Fruit fly (Drosophila melanogaster) whole organism, prepupa: ENCODE data around the gene mael.

Source experiments
- Blimp-1 ChIP-seq: fragments of 200-800 bp; sonication (Bioruptor generic); optimal IDR thresholded peaks from 3 replicates; lab custom pipeline; 2017; ENCODE audit warnings: missing biosample characterization, missing genetic modification characterization, mild to moderate bottlenecking, moderate library complexity, missing genetic modification reagents
- CG10631 ChIP-seq: fragments of 200-800 bp; sonication (Bioruptor generic); optimal IDR thresholded peaks from 2 replicates; lab custom pipeline; 2016; ENCODE audit warnings: missing biosample characterization, missing genetic modification characterization
- CG11762 ChIP-seq: fragments of 200-800 bp; sonication (Bioruptor generic); optimal IDR thresholded peaks from 3 replicates; lab custom pipeline; 2016; ENCODE audit warnings: missing biosample characterization, missing genetic modification characterization; ENCODE audit not compliant: insufficient read depth
- CG11902 ChIP-seq: fragments of 200-800 bp; sonication (Bioruptor generic); optimal IDR thresholded peaks from 3 replicates; lab custom pipeline; 2016; ENCODE audit warnings: missing biosample characterization, missing genetic modification characterization
- CG15336 ChIP-seq: fragments of 200-800 bp; sonication (Bioruptor generic); IDR thresholded peaks from 2 replicates; pipeline ENCODE4 v1.3.6; 2022; ENCODE audit warnings: missing biosample characterization, missing genetic modification characterization
- CG1621 ChIP-seq: fragments of 200-800 bp; sonication (Bioruptor generic); optimal IDR thresholded peaks from 3 replicates; lab custom pipeline; 2018; ENCODE audit warnings: missing biosample characterization, mild to moderate bottlenecking, missing genetic modification characterization
- CG16779 ChIP-seq: fragments of 200-800 bp; sonication (Bioruptor generic); optimal IDR thresholded peaks from 3 replicates; lab custom pipeline; 2017; ENCODE audit warnings: missing biosample characterization, mild to moderate bottlenecking, missing genetic modification characterization
- CG32006 ChIP-seq: fragments of 200-800 bp; sonication (Bioruptor generic); optimal IDR thresholded peaks from 3 replicates; lab custom pipeline; 2017; ENCODE audit warnings: missing biosample characterization, mild to moderate bottlenecking, missing genetic modification characterization
- CG34406 ChIP-seq: fragments of 200-800 bp; sonication (Bioruptor generic); optimal IDR thresholded peaks from 3 replicates; lab custom pipeline; 2016; ENCODE audit warnings: missing biosample characterization, missing genetic modification characterization
- CG3919 ChIP-seq: fragments of 200-800 bp; sonication (Bioruptor generic); optimal IDR thresholded peaks from 3 replicates; lab custom pipeline; 2016; ENCODE audit warnings: missing biosample characterization, missing genetic modification characterization
- CG4318 ChIP-seq: fragments of 200-800 bp; sonication (Bioruptor generic); optimal IDR thresholded peaks from 3 replicates; lab custom pipeline; 2017; ENCODE audit warnings: missing biosample characterization, mild to moderate bottlenecking, missing genetic modification characterization
- CG6163 ChIP-seq: fragments of 200-800 bp; sonication (Bioruptor generic); IDR thresholded peaks from 3 replicates; pipeline ENCODE4 v1.3.6; 2022; ENCODE audit warnings: missing biosample characterization, missing genetic modification characterization
- CG6276 ChIP-seq: fragments of 200-800 bp; sonication (Bioruptor generic); optimal IDR thresholded peaks from 2 replicates; lab custom pipeline; 2017; ENCODE audit warnings: missing biosample characterization, mild to moderate bottlenecking, missing genetic modification characterization
- CG6792 ChIP-seq: fragments of 200-800 bp; sonication (Bioruptor generic); optimal IDR thresholded peaks from 3 replicates; lab custom pipeline; 2016; ENCODE audit warnings: missing biosample characterization, missing genetic modification characterization
- CG6808 ChIP-seq: fragments of 200-800 bp; sonication (Bioruptor generic); optimal IDR thresholded peaks from 3 replicates; lab custom pipeline; 2017; ENCODE audit warnings: missing biosample characterization, missing genetic modification characterization, mild to moderate bottlenecking, moderate library complexity, missing genetic modification reagents
- CG6854 ChIP-seq: fragments of 200-800 bp; sonication (Bioruptor generic); optimal IDR thresholded peaks from 2 replicates; lab custom pipeline; 2017; ENCODE audit warnings: missing biosample characterization, mild to moderate bottlenecking, missing genetic modification characterization
- CG8319 ChIP-seq: fragments of 200-800 bp; sonication (Bioruptor generic); optimal IDR thresholded peaks from 3 replicates; lab custom pipeline; 2016; ENCODE audit warnings: missing biosample characterization, missing genetic modification characterization
- Eip93F ChIP-seq: fragments of 200-800 bp; sonication (Bioruptor generic); optimal IDR thresholded peaks from 2 replicates; lab custom pipeline; 2016; ENCODE audit warnings: missing biosample characterization, mild to moderate bottlenecking, missing genetic modification characterization
- Ets21C ChIP-seq: fragments of 200-800 bp; sonication (Bioruptor generic); optimal IDR thresholded peaks from 3 replicates; lab custom pipeline; 2016; ENCODE audit warnings: missing biosample characterization, missing genetic modification characterization
- Ets96B ChIP-seq: fragments of 200-800 bp; optimal IDR thresholded peaks from 2 replicates; lab custom pipeline; 2019; ENCODE audit warnings: missing biosample characterization, mild to moderate bottlenecking, missing genetic modification characterization, moderate library complexity
- Hr39 ChIP-seq: fragments of 200-800 bp; sonication (Bioruptor generic); optimal IDR thresholded peaks from 2 replicates; lab custom pipeline; 2016; ENCODE audit warnings: missing biosample characterization, missing genetic modification characterization
- Hr4 ChIP-seq: fragments of 200-800 bp; sonication (Bioruptor generic); optimal IDR thresholded peaks from 3 replicates; lab custom pipeline; 2016; ENCODE audit warnings: missing biosample characterization, missing genetic modification characterization
- OdsH ChIP-seq: fragments of 200-800 bp; sonication (Bioruptor generic); optimal IDR thresholded peaks from 3 replicates; lab custom pipeline; 2016; ENCODE audit warnings: missing biosample characterization, missing genetic modification characterization
- Smox ChIP-seq: fragments of 200-800 bp; sonication (Bioruptor generic); optimal IDR thresholded peaks from 3 replicates; lab custom pipeline; 2016; ENCODE audit warnings: missing biosample characterization, missing genetic modification characterization
- Sox102F ChIP-seq: fragments of 200-800 bp; sonication (Bioruptor generic); optimal IDR thresholded peaks from 2 replicates; lab custom pipeline; 2016; ENCODE audit warnings: missing biosample characterization, mild to moderate bottlenecking, missing genetic modification characterization
- Sox14 ChIP-seq: fragments of 200-800 bp; sonication (Bioruptor generic); optimal IDR thresholded peaks from 3 replicates; lab custom pipeline; 2016; ENCODE audit warnings: missing biosample characterization, missing genetic modification characterization
- Sox15 ChIP-seq: fragments of 200-800 bp; sonication (Bioruptor generic); optimal IDR thresholded peaks from 3 replicates; lab custom pipeline; 2016; ENCODE audit warnings: missing biosample characterization, missing genetic modification characterization
- dac ChIP-seq: fragments of 200-800 bp; sonication (Bioruptor generic); optimal IDR thresholded peaks from 2 replicates; lab custom pipeline; 2017; ENCODE audit warnings: missing biosample characterization, mild to moderate bottlenecking, missing genetic modification characterization
- dsx ChIP-seq: fragments of 200-800 bp; optimal IDR thresholded peaks from 3 replicates; lab custom pipeline; 2019; ENCODE audit warnings: missing biosample characterization, mild to moderate bottlenecking, missing genetic modification characterization, moderate library complexity; ENCODE audit not compliant: poor library complexity, severe bottlenecking
- eg ChIP-seq: fragments of 200-800 bp; sonication (Bioruptor generic); IDR thresholded peaks from 3 replicates; pipeline ENCODE4 v1.3.6; 2022; ENCODE audit warnings: missing biosample characterization, missing genetic modification characterization
- esn ChIP-seq: fragments of 200-800 bp; sonication (Bioruptor generic); optimal IDR thresholded peaks from 2 replicates; lab custom pipeline; 2016; ENCODE audit warnings: missing biosample characterization, mild to moderate bottlenecking, missing genetic modification characterization, moderate library complexity
- fd59A ChIP-seq: fragments of 200-800 bp; sonication (Bioruptor generic); optimal IDR thresholded peaks from 2 replicates; lab custom pipeline; 2017; ENCODE audit warnings: missing biosample characterization, mild to moderate bottlenecking, missing genetic modification characterization, missing genetic modification reagents
- fd85E ChIP-seq: fragments of 200-800 bp; sonication (Bioruptor generic); optimal IDR thresholded peaks from 3 replicates; lab custom pipeline; 2016; ENCODE audit warnings: missing biosample characterization, missing genetic modification characterization
- fkh ChIP-seq: fragments of 200-800 bp; sonication (Bioruptor generic); optimal IDR thresholded peaks from 3 replicates; lab custom pipeline; 2017; ENCODE audit warnings: missing biosample characterization, mild to moderate bottlenecking, missing genetic modification characterization, moderate library complexity
- lz ChIP-seq: fragments of 200-800 bp; sonication (Bioruptor generic); optimal IDR thresholded peaks from 3 replicates; lab custom pipeline; 2016; ENCODE audit warnings: missing biosample characterization, missing genetic modification characterization
- net ChIP-seq: fragments of 200-800 bp; sonication (Bioruptor generic); optimal IDR thresholded peaks from 3 replicates; lab custom pipeline; 2016; ENCODE audit warnings: missing biosample characterization, missing genetic modification characterization
- pdm3 ChIP-seq: fragments of 200-800 bp; sonication (Bioruptor generic); optimal IDR thresholded peaks from 3 replicates; lab custom pipeline; 2016; ENCODE audit warnings: missing biosample characterization, missing genetic modification characterization
- salr ChIP-seq, 2 experiments: fragments of 200-800 bp; sonication (Bioruptor generic); optimal IDR thresholded peaks; 3 replicates each; lab custom pipeline; 2016 to 2018; ENCODE audit warnings: missing biosample characterization in 2 of 2, missing genetic modification characterization in 2 of 2, mild to moderate bottlenecking in 1 of 2
- svp ChIP-seq: fragments of 200-800 bp; sonication (Bioruptor generic); peaks from one replicate; lab custom pipeline; 2016; ENCODE audit warnings: missing biosample characterization, missing genetic modification characterization
- topi ChIP-seq: fragments of 200-800 bp; sonication (Bioruptor generic); optimal IDR thresholded peaks from 3 replicates; lab custom pipeline; 2016; ENCODE audit warnings: missing biosample characterization, missing genetic modification characterization
- vri ChIP-seq: fragments of 200-800 bp; sonication (Bioruptor generic); optimal IDR thresholded peaks from 3 replicates; lab custom pipeline; 2016; ENCODE audit warnings: missing biosample characterization, mild to moderate bottlenecking, missing genetic modification characterization

Gene mael

DNA sequence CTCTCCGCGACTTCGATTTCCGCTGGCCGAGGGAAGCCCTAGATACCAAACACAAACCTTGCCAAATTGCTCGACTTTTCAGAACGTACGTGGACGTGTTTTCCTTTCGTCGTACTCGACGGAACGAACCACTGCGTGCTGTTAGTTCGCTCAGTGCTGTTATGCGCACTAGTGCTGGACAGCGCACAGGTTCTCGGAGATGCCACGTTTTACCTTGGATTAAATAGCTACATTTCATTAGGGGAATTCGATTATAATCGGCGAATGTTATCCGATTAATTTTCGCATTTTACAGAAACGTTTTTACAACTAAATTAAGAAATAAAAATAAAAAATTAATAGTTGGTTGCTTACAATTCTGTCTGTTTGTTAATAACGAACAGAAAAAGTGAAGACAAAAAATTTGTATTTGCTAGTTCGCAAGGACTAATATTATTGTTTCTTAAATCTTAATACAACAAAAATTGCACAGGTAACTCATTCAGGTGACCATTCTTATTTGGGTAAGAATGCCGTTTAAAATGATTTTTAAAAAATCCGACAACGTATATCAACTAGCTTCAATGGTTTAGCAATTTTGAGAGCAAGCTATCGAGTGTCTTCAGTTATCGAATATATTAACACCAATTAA, 3.8 kb upstream of the mael start, which contains the start of the genes ArfGAP3 and CG32452 (continued):
- TF ChIP-seq dsx (GFP tag; lab: Kevin White, UChicago) = peak; percentile 45
- peak; percentile 79 for TF ChIP-seq esn (GFP tag; lab: Kevin White, UChicago)
- TF ChIP-seq CG11762 (GFP tag; lab: Kevin White, UChicago) = peak; percentile 24
- no peak for TF ChIP-seq CG6854 (GFP tag; lab: Kevin White, UChicago)
- TF ChIP-seq Blimp-1 (GFP tag; lab: Kevin White, UChicago) = no peak
- peak; percentile 80 for TF ChIP-seq pdm3 (GFP tag; lab: Kevin White, UChicago)
- peak; percentile 72 for TF ChIP-seq CG3919 (GFP tag; lab: Kevin White, UChicago)
- TF ChIP-seq CG15336 (GFP tag; lab: Robert Waterston, UW) = no peak
- TF ChIP-seq OdsH (GFP tag; lab: Kevin White, UChicago) = peak; percentile 77
- peak; percentile 55 for TF ChIP-seq CG11902 (GFP tag; lab: Kevin White, UChicago)
- TF ChIP-seq CG16779 = no peak
- peak; percentile 52 for TF ChIP-seq Ets96B (tag; lab: Kevin White, UChicago)
- peak; percentile 6 for TF ChIP-seq fd59A (GFP tag; lab: Kevin White, UChicago)
- peak; percentile 51 for TF ChIP-seq CG4318 (GFP tag; lab: Kevin White, UChicago)
- TF ChIP-seq Sox14 (GFP tag; lab: Kevin White, UChicago) = peak; percentile 54
- TF ChIP-seq fkh (GFP tag; lab: Kevin White, UChicago) = no peak
- TF ChIP-seq fd85E (GFP tag; lab: Kevin White, UChicago) = no peak
- TF ChIP-seq dac = no peak
- peak; percentile 81 for TF ChIP-seq lz (GFP tag; lab: Kevin White, UChicago)
- TF ChIP-seq CG1621 = peak; percentile 50
- TF ChIP-seq CG6163 = peak; percentile 78
- peak; percentile 48 for TF ChIP-seq CG34406 (GFP tag; lab: Kevin White, UChicago)
- TF ChIP-seq CG8319 (GFP tag; lab: Kevin White, UChicago) = peak; percentile 45
- no peak for TF ChIP-seq CG6808 (GFP tag; lab: Kevin White, UChicago)
- peak in 1 of 2 experiments; percentile 70 for TF ChIP-seq salr (GFP tag; optimal IDR thresholded peaks at IDR 0.05; lab: Kevin White, UChicago)
- peak; percentile 67 for TF ChIP-seq topi
- no peak for TF ChIP-seq CG6276 (GFP tag; lab: Kevin White, UChicago)
- TF ChIP-seq CG6792 (GFP tag; lab: Kevin White, UChicago) = peak; percentile 34
- TF ChIP-seq Smox (GFP tag; lab: Kevin White, UChicago) = no peak
- TF ChIP-seq Ets21C (GFP tag; lab: Kevin White, UChicago) = peak; percentile 54
- peak; percentile 76 for TF ChIP-seq Hr4 (GFP tag; lab: Kevin White, UChicago)
- peak; percentile 71 for TF ChIP-seq Hr39 (GFP tag; lab: Kevin White, UChicago)
- TF ChIP-seq CG32006 (GFP tag; lab: Kevin White, UChicago) = peak; percentile 71
- no peak for TF ChIP-seq svp (GFP tag; lab: Kevin White, UChicago)
- peak; percentile 19 for TF ChIP-seq Eip93F (GFP tag; lab: Kevin White, UChicago)
- peak; percentile 55 for TF ChIP-seq Sox15 (GFP tag; lab: Kevin White, UChicago)
- no peak for TF ChIP-seq vri

DNA sequence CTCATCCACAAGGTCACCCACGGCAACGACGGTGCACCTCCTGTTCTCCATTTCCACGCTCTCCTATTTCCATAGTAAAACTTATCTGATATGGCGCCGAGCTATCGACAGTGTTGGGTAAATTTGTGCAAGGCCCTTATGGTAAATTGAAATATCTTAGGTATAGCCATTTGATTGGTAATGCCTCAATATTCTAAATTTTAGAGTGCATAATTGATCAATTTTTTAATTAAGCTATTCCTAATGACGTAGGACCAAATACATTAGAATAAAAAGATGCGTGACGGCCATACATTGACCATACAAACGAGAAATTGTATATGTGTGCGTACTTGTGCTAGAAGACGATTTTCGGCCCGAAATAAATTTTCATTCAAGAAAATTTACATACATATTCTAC, 988 bp downstream of the mael start, which contains the start of gene CG14451:
TSS of gene CG14451 (minus strand) at position 101 of the 400 bp plus-strand sequence.
- TF ChIP-seq eg (GFP tag; lab: Robert Waterston, UW) = no peak
- TF ChIP-seq esn (GFP tag; lab: Kevin White, UChicago) = no peak
- TF ChIP-seq Sox102F (GFP tag; lab: Kevin White, UChicago) = no peak
- no peak for TF ChIP-seq Eip93F (GFP tag; lab: Kevin White, UChicago)
- TF ChIP-seq Hr4 (GFP tag; lab: Kevin White, UChicago) = no peak
- TF ChIP-seq CG10631 (GFP tag; lab: Kevin White, UChicago) = no peak
- no peak for TF ChIP-seq CG4318 (GFP tag; lab: Kevin White, UChicago)
- no peak for TF ChIP-seq net (GFP tag; lab: Kevin White, UChicago)
- TF ChIP-seq CG15336 (GFP tag; lab: Robert Waterston, UW) = no peak
- TF ChIP-seq Smox (GFP tag; lab: Kevin White, UChicago) = no peak
- TF ChIP-seq CG1621 = no peak
- no peak for TF ChIP-seq Sox14 (GFP tag; lab: Kevin White, UChicago)
- no peak for TF ChIP-seq Ets21C (GFP tag; lab: Kevin White, UChicago)
